Worm (Caenorhabditis elegans) whole organism, late embryonic: ENCODE results near the gene ztf-22.

Source experiments
- C08G9.2 ChIP-seq: sonication (generic microtip); optimal IDR thresholded peaks from 2 replicates; lab custom pipeline; 2016; ENCODE audit warnings: mild to moderate bottlenecking, missing genetic modification characterization, moderate library complexity, missing compliant biosample characterization
- C38D4.7 ChIP-seq: fragments of 200-800 bp; sonication (Bioruptor generic); optimal IDR thresholded peaks from 2 replicates; lab custom pipeline; 2018; ENCODE audit warnings: mild to moderate bottlenecking, missing genetic modification characterization, moderate library complexity, missing compliant biosample characterization
- F13H6.1 ChIP-seq: sonication (generic microtip); optimal IDR thresholded peaks from 2 replicates; lab custom pipeline; 2016; ENCODE audit warnings: missing genetic modification characterization, missing compliant biosample characterization
- K02D7.2 ChIP-seq: sonication (generic microtip); optimal IDR thresholded peaks from 2 replicates; lab custom pipeline; 2017; ENCODE audit warnings: mild to moderate bottlenecking, missing genetic modification characterization, missing compliant biosample characterization
- T23F11.4 ChIP-seq: fragments of 200-800 bp; sonication (Bioruptor generic); optimal IDR thresholded peaks from 2 replicates; lab custom pipeline; 2018; ENCODE audit warnings: mild to moderate bottlenecking, missing genetic modification characterization, missing compliant biosample characterization
- Y22D7AL.16 ChIP-seq: sonication (generic microtip); optimal IDR thresholded peaks from 2 replicates; lab custom pipeline; 2016; ENCODE audit warnings: missing genetic modification characterization, missing compliant biosample characterization
- ahr-1 ChIP-seq: sonication (generic microtip); optimal IDR thresholded peaks from 2 replicates; lab custom pipeline; 2016; ENCODE audit warnings: missing genetic modification characterization, missing compliant biosample characterization
- ceh-14 ChIP-seq: sonication (generic microtip); optimal IDR thresholded peaks from 2 replicates; lab custom pipeline; 2016; ENCODE audit warnings: missing genotype, missing genetic modification characterization, missing compliant biosample characterization
- ceh-18 ChIP-seq: sonication (generic microtip); optimal IDR thresholded peaks from 2 replicates; lab custom pipeline; 2016; ENCODE audit warnings: missing genetic modification characterization, missing compliant biosample characterization
- ceh-19 ChIP-seq: fragments of 200-800 bp; sonication (Bioruptor generic); optimal IDR thresholded peaks from 2 replicates; lab custom pipeline; 2018; ENCODE audit warnings: mild to moderate bottlenecking, missing genetic modification characterization, missing compliant biosample characterization
- ceh-2 ChIP-seq: sonication (generic microtip); optimal IDR thresholded peaks from 2 replicates; lab custom pipeline; 2016; ENCODE audit warnings: missing genotype, missing genetic modification characterization, missing compliant biosample characterization
- ceh-22 ChIP-seq: sonication (generic microtip); optimal IDR thresholded peaks from 2 replicates; lab custom pipeline; 2017; ENCODE audit warnings: missing biosample characterization, missing genetic modification characterization
- ceh-31 ChIP-seq: sonication (generic microtip); optimal IDR thresholded peaks from 2 replicates; lab custom pipeline; 2016; ENCODE audit warnings: missing genetic modification characterization, missing compliant biosample characterization
- ceh-34 ChIP-seq: sonication (generic microtip); optimal IDR thresholded peaks from 2 replicates; lab custom pipeline; 2016; ENCODE audit warnings: mild to moderate bottlenecking, missing genetic modification characterization, missing compliant biosample characterization
- ceh-45 ChIP-seq: fragments of 200-800 bp; sonication (Bioruptor generic); IDR thresholded peaks from 2 replicates; pipeline ENCODE4 v1.3.6; 2022; ENCODE audit warnings: missing genetic modification reagents, missing genetic modification characterization, missing compliant biosample characterization
- ceh-48 ChIP-seq: sonication (generic microtip); optimal IDR thresholded peaks from 2 replicates; lab custom pipeline; 2016; ENCODE audit warnings: missing genetic modification characterization, inconsistent platforms, missing compliant biosample characterization
- ceh-6 ChIP-seq: fragments of 200-800 bp; sonication (Bioruptor generic); optimal IDR thresholded peaks from 2 replicates; lab custom pipeline; 2018; ENCODE audit warnings: mild to moderate bottlenecking, missing genetic modification characterization, missing compliant biosample characterization
- dmd-4 ChIP-seq: sonication (generic microtip); optimal IDR thresholded peaks from 2 replicates; lab custom pipeline; 2016; ENCODE audit warnings: borderline replicate concordance, missing genetic modification characterization, missing compliant biosample characterization
- elt-2 ChIP-seq: sonication (generic microtip); optimal IDR thresholded peaks from 2 replicates; lab custom pipeline; 2016; ENCODE audit warnings: missing genetic modification reagents, missing genetic modification characterization, missing compliant biosample characterization
- elt-4 ChIP-seq: sonication (generic microtip); optimal IDR thresholded peaks from 2 replicates; lab custom pipeline; 2016; ENCODE audit warnings: missing genetic modification characterization, missing compliant biosample characterization
- eyg-1 ChIP-seq: sonication (generic microtip); optimal IDR thresholded peaks from 2 replicates; lab custom pipeline; 2016; ENCODE audit warnings: missing genotype, missing genetic modification characterization, missing compliant biosample characterization
- fax-1 ChIP-seq: sonication (generic microtip); optimal IDR thresholded peaks from 2 replicates; lab custom pipeline; 2016; ENCODE audit warnings: missing genotype, missing genetic modification characterization, missing compliant biosample characterization
- fkh-10 ChIP-seq: fragments of 150-350 bp; optimal IDR thresholded peaks from 2 replicates; lab custom pipeline; 2014; ENCODE audit warnings: missing biosample characterization, missing genetic modification reagents, missing genetic modification characterization
- fkh-6 ChIP-seq: sonication (generic microtip); optimal IDR thresholded peaks from 2 replicates; lab custom pipeline; 2016; ENCODE audit warnings: missing genetic modification characterization, missing compliant biosample characterization
- gmeb-2 ChIP-seq: sonication (generic microtip); optimal IDR thresholded peaks from 2 replicates; lab custom pipeline; 2016; ENCODE audit warnings: missing genetic modification characterization, inconsistent platforms, missing compliant biosample characterization
- hlh-13 ChIP-seq: fragments of 200-800 bp; sonication (Bioruptor generic); optimal IDR thresholded peaks from 2 replicates; lab custom pipeline; 2018; ENCODE audit warnings: mild to moderate bottlenecking, missing genetic modification characterization, missing compliant biosample characterization
- hlh-15 ChIP-seq: sonication (generic microtip); optimal IDR thresholded peaks from 2 replicates; lab custom pipeline; 2016; ENCODE audit warnings: missing genetic modification characterization, missing compliant biosample characterization
- hlh-30 ChIP-seq: sonication (generic microtip); optimal IDR thresholded peaks from 2 replicates; lab custom pipeline; 2017; ENCODE audit warnings: antibody characterized with exemption, missing genetic modification characterization, missing compliant biosample characterization; ENCODE audit not compliant: insufficient read depth
- hlh-6 ChIP-seq: sonication (generic microtip); optimal IDR thresholded peaks from 2 replicates; lab custom pipeline; 2016; ENCODE audit warnings: missing genotype, missing genetic modification characterization, missing compliant biosample characterization
- hlh-8 ChIP-seq: sonication (generic microtip); optimal IDR thresholded peaks from 2 replicates; lab custom pipeline; 2016; ENCODE audit warnings: missing genotype, missing genetic modification characterization, missing compliant biosample characterization
- lin-11 ChIP-seq: fragments of 200-800 bp; sonication (Bioruptor generic); optimal IDR thresholded peaks from 2 replicates; lab custom pipeline; 2018; ENCODE audit warnings: mild to moderate bottlenecking, missing genetic modification characterization, missing compliant biosample characterization
- madf-2 ChIP-seq: sonication (generic microtip); optimal IDR thresholded peaks from 2 replicates; lab custom pipeline; 2017; ENCODE audit warnings: missing genetic modification characterization, missing compliant biosample characterization
- nfya-1 ChIP-seq: sonication (generic microtip); optimal IDR thresholded peaks from 2 replicates; lab custom pipeline; 2017; ENCODE audit warnings: missing genetic modification characterization, mild to moderate bottlenecking, missing compliant biosample characterization, antibody characterized with exemption, moderate library complexity
- nhr-11 ChIP-seq: fragments of 150-350 bp; optimal IDR thresholded peaks from 2 replicates; lab custom pipeline; 2014; ENCODE audit warnings: missing biosample characterization, missing genetic modification characterization
- nhr-232 ChIP-seq: sonication (generic microtip); optimal IDR thresholded peaks from 2 replicates; lab custom pipeline; 2016; ENCODE audit warnings: missing genetic modification characterization, missing compliant biosample characterization
- npax-4 ChIP-seq: sonication (generic microtip); optimal IDR thresholded peaks from 2 replicates; lab custom pipeline; 2016; ENCODE audit warnings: missing genetic modification characterization, missing compliant biosample characterization
- odd-2 ChIP-seq: sonication (generic microtip); optimal IDR thresholded peaks from 2 replicates; lab custom pipeline; 2017; ENCODE audit warnings: antibody characterized with exemption, mild to moderate bottlenecking, missing genetic modification characterization, missing compliant biosample characterization
- pag-3 ChIP-seq: sonication (generic microtip); optimal IDR thresholded peaks from 2 replicates; lab custom pipeline; 2016; ENCODE audit warnings: missing compliant biosample characterization, missing genetic modification characterization, borderline replicate concordance
- pat-9 ChIP-seq: fragments of 200-800 bp; sonication (Bioruptor generic); optimal IDR thresholded peaks from 2 replicates; lab custom pipeline; 2018; ENCODE audit warnings: mild to moderate bottlenecking, missing genetic modification characterization, moderate library complexity, missing compliant biosample characterization
- pha-4 ChIP-seq: fragments of 150-350 bp; optimal IDR thresholded peaks from 2 replicates; lab custom pipeline; 2018; ENCODE audit warnings: missing biosample characterization, missing genetic modification reagents, missing genetic modification characterization
- pqm-1 ChIP-seq: sonication (generic microtip); optimal IDR thresholded peaks from 2 replicates; lab custom pipeline; 2016; ENCODE audit warnings: missing genetic modification characterization, missing compliant biosample characterization
- pros-1 ChIP-seq: fragments of 150-350 bp; optimal IDR thresholded peaks from 2 replicates; lab custom pipeline; 2014; ENCODE audit warnings: missing biosample characterization, missing genetic modification reagents, missing genetic modification characterization
- rnt-1 ChIP-seq: sonication (generic microtip); optimal IDR thresholded peaks from 2 replicates; lab custom pipeline; 2016; ENCODE audit warnings: missing genetic modification characterization, missing compliant biosample characterization
- sox-2 ChIP-seq: fragments of 200-800 bp; sonication (Bioruptor generic); IDR thresholded peaks from 2 replicates; pipeline ENCODE4 v1.3.6; 2022; ENCODE audit warnings: missing genetic modification reagents, missing genetic modification characterization, missing compliant biosample characterization
- sox-4 ChIP-seq: sonication (generic microtip); optimal IDR thresholded peaks from 2 replicates; lab custom pipeline; 2017; ENCODE audit warnings: mild to moderate bottlenecking, missing genetic modification characterization, inconsistent platforms, missing compliant biosample characterization
- syd-9 ChIP-seq: sonication (generic microtip); optimal IDR thresholded peaks from 2 replicates; lab custom pipeline; 2016; ENCODE audit warnings: mild to moderate bottlenecking, missing genetic modification characterization, moderate library complexity, missing compliant biosample characterization
- tbx-2 ChIP-seq: sonication (generic microtip); optimal IDR thresholded peaks from 2 replicates; lab custom pipeline; 2016; ENCODE audit warnings: missing genetic modification characterization, missing compliant biosample characterization
- unc-3 ChIP-seq, 2 experiments: fragments of 200-800 bp in 1 of 2; sonication (Bioruptor generic) in 1 of 2; sonication (generic microtip) in 1 of 2; conservative IDR thresholded peaks in 1 of 2; optimal IDR thresholded peaks in 1 of 2; 2 replicates each; pipeline versions ENCODE4 v1.3.6 to Lab custom; 2016 to 2022; ENCODE audit warnings: missing compliant biosample characterization in 2 of 2, missing genetic modification characterization in 2 of 2, missing genetic modification reagents in 1 of 2
- unc-55 ChIP-seq: sonication (generic microtip); optimal IDR thresholded peaks from 2 replicates; lab custom pipeline; 2017; ENCODE audit warnings: missing biosample characterization, missing genetic modification reagents, missing genetic modification characterization
- unc-86 ChIP-seq: sonication (generic microtip); optimal IDR thresholded peaks from 2 replicates; lab custom pipeline; 2016; ENCODE audit warnings: missing genetic modification characterization, missing compliant biosample characterization
- zip-5 ChIP-seq: sonication (generic microtip); optimal IDR thresholded peaks from 2 replicates; lab custom pipeline; 2016; ENCODE audit warnings: missing genetic modification characterization, missing compliant biosample characterization
- ztf-16 ChIP-seq: sonication (generic microtip); optimal IDR thresholded peaks from 2 replicates; lab custom pipeline; 2017; ENCODE audit warnings: missing genetic modification characterization, missing compliant biosample characterization

ztf-22 gene

DNA sequence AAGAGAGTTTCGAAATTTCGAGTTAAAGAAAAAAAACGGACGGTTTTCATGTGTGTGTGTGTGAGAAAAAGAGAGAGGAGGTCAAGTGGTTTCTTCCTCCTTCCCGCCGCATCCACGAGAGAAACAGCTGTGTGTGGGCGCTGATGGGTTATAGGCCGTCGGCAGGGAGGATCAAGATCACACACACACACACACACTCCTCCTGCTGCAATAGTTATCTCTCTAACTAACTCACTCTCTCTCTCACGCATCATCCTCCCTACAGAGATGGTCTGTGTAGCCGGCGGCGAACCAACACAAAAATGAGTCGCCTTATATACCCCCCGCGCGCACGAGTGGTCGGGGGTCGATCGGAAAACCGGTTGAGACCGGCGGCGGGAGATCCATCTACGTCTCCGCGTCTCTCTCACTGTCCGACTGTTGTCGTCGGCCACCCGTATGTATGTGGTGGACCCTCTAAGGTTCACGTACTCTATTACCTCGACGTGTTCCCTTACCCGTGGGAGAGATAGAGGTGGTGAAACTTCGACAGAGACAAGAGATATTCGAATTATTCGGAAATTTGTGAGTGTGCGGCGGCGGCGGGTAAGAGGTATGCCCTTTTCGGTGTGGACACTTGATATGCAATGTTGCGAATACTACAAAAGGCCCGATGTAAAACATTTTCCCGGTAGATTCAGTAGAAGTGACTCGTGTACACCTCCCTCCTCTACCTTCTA is 5.9 kb upstream of the ztf-22 start:
- no peak for TF ChIP-seq npax-4 (tag; lab: Kevin White, UChicago)
- no peak for TF ChIP-seq ceh-19 (GFP tag; lab: Kevin White, UChicago)
- TF ChIP-seq ceh-48 (tag; lab: Kevin White, UChicago), result no peak
- peak; percentile 70 for TF ChIP-seq hlh-30
- TF ChIP-seq sox-2 (GFP tag; lab: Robert Waterston, UW), result no peak
- TF ChIP-seq pha-4 (tag; lab: Kevin White, UChicago), result no peak
- no peak for TF ChIP-seq gmeb-2 (tag; lab: Kevin White, UChicago)
- peak; percentile 67 for TF ChIP-seq rnt-1 (tag; lab: Kevin White, UChicago)
- no peak for TF ChIP-seq ceh-6 (GFP tag; lab: Kevin White, UChicago)
- peak; percentile 66 for TF ChIP-seq unc-55 (GFP tag; lab: Kevin White, UChicago)
- peak; percentile 26 for TF ChIP-seq ceh-2 (tag; lab: Kevin White, UChicago)
- no peak for TF ChIP-seq sox-4 (tag; lab: Kevin White, UChicago)
- no peak for TF ChIP-seq syd-9 (tag; lab: Kevin White, UChicago)
- TF ChIP-seq odd-2, result no peak
- TF ChIP-seq Y22D7AL.16 (tag; lab: Kevin White, UChicago), result no peak
- TF ChIP-seq hlh-8 (tag; lab: Kevin White, UChicago), result no peak
- TF ChIP-seq T23F11.4 (GFP tag; lab: Kevin White, UChicago), result peak; percentile 15
- TF ChIP-seq ceh-18 (tag; lab: Kevin White, UChicago), result peak; percentile 71
- TF ChIP-seq pat-9, result peak; percentile 25
- no peak for TF ChIP-seq K02D7.2 (tag; lab: Kevin White, UChicago)
- peak; percentile 47 for TF ChIP-seq pros-1
- TF ChIP-seq ceh-31 (tag; lab: Kevin White, UChicago), result peak; percentile 72
- no peak for TF ChIP-seq madf-2 (tag; lab: Kevin White, UChicago)
- peak; percentile 44 for TF ChIP-seq nfya-1 (tag; lab: Kevin White, UChicago)
- TF ChIP-seq ceh-22 (tag; lab: Kevin White, UChicago), result peak; percentile 83
- no peak for TF ChIP-seq ahr-1
- no peak for TF ChIP-seq C08G9.2 (tag; lab: Kevin White, UChicago)
- TF ChIP-seq ceh-34 (tag; lab: Kevin White, UChicago), result peak; percentile 63
- peak; percentile 81 for TF ChIP-seq tbx-2 (tag; lab: Kevin White, UChicago)
- TF ChIP-seq unc-86 (tag; lab: Kevin White, UChicago), result no peak
- TF ChIP-seq nhr-11, result no peak
- TF ChIP-seq ceh-45 (GFP tag; lab: Robert Waterston, UW), result no peak
- no peak for TF ChIP-seq nhr-232
- TF ChIP-seq fkh-6 (tag; lab: Kevin White, UChicago), result no peak
- TF ChIP-seq fax-1 (tag; lab: Kevin White, UChicago), result no peak
- TF ChIP-seq ceh-14 (tag; lab: Kevin White, UChicago), result peak; percentile 0
- no peak for TF ChIP-seq lin-11 (tag; lab: Kevin White, UChicago)
- TF ChIP-seq elt-2 (tag; lab: Kevin White, UChicago), result no peak
- no peak for TF ChIP-seq pqm-1 (tag; lab: Kevin White, UChicago)
- peak; percentile 15 for TF ChIP-seq zip-5 (tag; lab: Kevin White, UChicago)
- TF ChIP-seq F13H6.1 (tag; lab: Kevin White, UChicago), result peak; percentile 69
- no peak for TF ChIP-seq eyg-1
- TF ChIP-seq pag-3, result no peak
- no peak for TF ChIP-seq hlh-15 (tag; lab: Kevin White, UChicago)
- TF ChIP-seq unc-3 (GFP tag; conservative IDR thresholded peaks at IDR 0.05; lab: Robert Waterston, UW), result no peak
- no peak for TF ChIP-seq unc-3 (tag; optimal IDR thresholded peaks at IDR 0.05; lab: Kevin White, UChicago)
- TF ChIP-seq elt-4 (tag; lab: Kevin White, UChicago), result no peak
- no peak for TF ChIP-seq dmd-4 (tag; lab: Kevin White, UChicago)
- TF ChIP-seq hlh-13 (GFP tag; lab: Kevin White, UChicago), result no peak
- no peak for TF ChIP-seq fkh-10 (GFP tag; lab: Kevin White, UChicago)
- TF ChIP-seq C38D4.7, result no peak
- no peak for TF ChIP-seq hlh-6 (tag; lab: Kevin White, UChicago)
- TF ChIP-seq ztf-16 (tag; lab: Kevin White, UChicago), result peak; percentile 36
